Worm (Caenorhabditis elegans) whole organism, L2 larva: ENCODE data around the gene str-181.

Experiments
- ceh-82 ChIP-seq: fragments of 150-350 bp; optimal IDR thresholded peaks from 2 replicates; lab custom pipeline; 2014; ENCODE audit warnings: missing biosample characterization, missing genetic modification characterization
- lsy-2 ChIP-seq, 2 experiments: fragments of 150-350 bp in 1 of 2; sonication (generic microtip) in 1 of 2; optimal IDR thresholded peaks; 2 replicates each; lab custom pipeline; 2014 to 2017; ENCODE audit warnings: missing biosample characterization in 2 of 2, missing genetic modification characterization in 2 of 2
- nhr-6 ChIP-seq: fragments of 150-350 bp; optimal IDR thresholded peaks from 2 replicates; lab custom pipeline; 2014; ENCODE audit warnings: missing biosample characterization, missing genetic modification characterization

ce11 chrV:12704077-12704476, 14.4 kb downstream of the str-181 start, which contains the start of gene R11D1.1:
- TF ChIP-seq nhr-6 (tag; lab: Kevin White, UChicago) (no peak), ceh-82 (no peak), lsy-2 (tag; optimal IDR thresholded peaks at IDR 0.05; lab: Kevin White, UChicago) (no peak)
